Fruit fly (Drosophila melanogaster) whole organism, embryonic: ENCODE results near the gene CG4615.

ENCODE experiments used
- CG10431 ChIP-seq: fragments of 200-800 bp; sonication (Bioruptor generic); optimal IDR thresholded peaks from 3 replicates; lab custom pipeline; 2018; ENCODE audit warnings: missing biosample characterization, mild to moderate bottlenecking, missing genetic modification characterization
- CG11456 ChIP-seq: fragments of 200-800 bp; sonication (Bioruptor generic); IDR thresholded peaks from 3 replicates; pipeline ENCODE4 v1.3.6; 2022; ENCODE audit warnings: missing biosample characterization, missing genetic modification characterization
- CG15479 ChIP-seq: fragments of 200-800 bp; sonication (Bioruptor generic); optimal IDR thresholded peaks from 3 replicates; lab custom pipeline; 2019; ENCODE audit warnings: missing biosample characterization, mild to moderate bottlenecking, missing genetic modification characterization, moderate library complexity
- CG17612 ChIP-seq: fragments of 200-800 bp; sonication (Bioruptor generic); IDR thresholded peaks from 2 replicates; pipeline ENCODE4 v1.3.6; 2022; ENCODE audit warnings: missing biosample characterization, missing genetic modification characterization
- CG33557 ChIP-seq: fragments of 200-800 bp; sonication (Bioruptor generic); optimal IDR thresholded peaks from 2 replicates; lab custom pipeline; 2019; ENCODE audit warnings: missing biosample characterization, mild to moderate bottlenecking, missing genetic modification characterization, moderate library complexity
- CG4404 ChIP-seq: fragments of 200-800 bp; sonication (Bioruptor generic); IDR thresholded peaks from 2 replicates; pipeline ENCODE4 v1.3.6; 2022; ENCODE audit warnings: missing biosample characterization, missing genetic modification characterization
- Elba2 ChIP-seq: fragments of 200-800 bp; sonication (Bioruptor generic); optimal IDR thresholded peaks from 3 replicates; lab custom pipeline; 2016; ENCODE audit warnings: missing biosample characterization, missing genetic modification characterization
- cad ChIP-seq: fragments of >200 bp; optimal IDR thresholded peaks from 2 replicates; lab custom pipeline; 2017; ENCODE audit warnings: missing biosample characterization, missing genetic modification characterization
- pan ChIP-seq, 4 experiments: fragments of >200 bp in 3 of 4; fragments of 200-800 bp in 1 of 4; sonication (Bioruptor generic) in 1 of 4; optimal IDR thresholded peaks in 3 of 4; IDR thresholded peaks in 1 of 4; 2 replicates each; pipeline versions ENCODE4 v1.3.6 to Lab custom; 2017 to 2022; ENCODE audit warnings: missing biosample characterization in 2 of 4, missing genetic modification characterization in 2 of 4, mixed read lengths in 1 of 4
- tio ChIP-seq: fragments of 200-800 bp; sonication (Bioruptor generic); optimal IDR thresholded peaks from 2 replicates; lab custom pipeline; 2017; ENCODE audit warnings: missing biosample characterization, missing genetic modification characterization, inconsistent platforms
- tll ChIP-seq, 2 experiments: fragments of 200-800 bp in 1 of 2; fragments of >200 bp in 1 of 2; sonication (Bioruptor generic) in 1 of 2; optimal IDR thresholded peaks; 2 replicates each; lab custom pipeline; 2017 to 2019; ENCODE audit warnings: missing biosample characterization in 2 of 2, missing genetic modification characterization in 2 of 2, mild to moderate bottlenecking in 1 of 2, moderate library complexity in 1 of 2
- zen ChIP-seq: fragments of 200-800 bp; sonication (Bioruptor generic); optimal IDR thresholded peaks from 3 replicates; lab custom pipeline; 2018; ENCODE audit warnings: missing biosample characterization, mild to moderate bottlenecking, missing genetic modification characterization, moderate library complexity

CG4615 gene

dm6 chrX:7058973-7059372, 43.1 kb downstream of the CG4615 start:
- TF ChIP-seq CG4404 (GFP tag; lab: Robert Waterston, UW): no peak
- peak in 1 of 2 experiments; percentile 77 for TF ChIP-seq tll (GFP tag; optimal IDR thresholded peaks at IDR 0.05; lab: Kevin White, UChicago)
- TF ChIP-seq CG15479 (GFP tag; lab: Kevin White, UChicago): peak; percentile 61
- no peak for TF ChIP-seq CG11456 (GFP tag; lab: Robert Waterston, UW)
- TF ChIP-seq zen: peak; percentile 96

dm6 chrX:7049087-7049486, 53.0 kb downstream of the CG4615 start, which contains the start of gene nullo:
Gene nullo, plus strand, starts transcription at chrX:7049476.
- TF ChIP-seq CG10431 (GFP tag; lab: Kevin White, UChicago): no peak
- TF ChIP-seq cad (GFP tag; lab: Kevin White, UChicago): peak; percentile 92
- peak; percentile 35 for TF ChIP-seq CG15479 (GFP tag; lab: Kevin White, UChicago)
- TF ChIP-seq zen: peak; percentile 11
- no peak for TF ChIP-seq CG33557
- no peak for TF ChIP-seq CG17612
- no peak for TF ChIP-seq tio (GFP tag; lab: Kevin White, UChicago)
- TF ChIP-seq tll (GFP tag; optimal IDR thresholded peaks at IDR 0.05; lab: Kevin White, UChicago): peak in 1 of 2 experiments; percentile 58
- peak; percentile 48 for TF ChIP-seq Elba2 (GFP tag; lab: Kevin White, UChicago)
- no peak for TF ChIP-seq pan (optimal IDR thresholded peaks at IDR 0.05; lab: Kevin White, UChicago)
- no peak for TF ChIP-seq pan (GFP tag; optimal IDR thresholded peaks at IDR 0.05 in 1 of 2, IDR thresholded peaks at IDR 0.05 in 1 of 2)
- TF ChIP-seq, all 482 proteins: peak for 5
